Worm (Caenorhabditis elegans): ENCODE measurements around the gene C01G5.25.

DNA sequence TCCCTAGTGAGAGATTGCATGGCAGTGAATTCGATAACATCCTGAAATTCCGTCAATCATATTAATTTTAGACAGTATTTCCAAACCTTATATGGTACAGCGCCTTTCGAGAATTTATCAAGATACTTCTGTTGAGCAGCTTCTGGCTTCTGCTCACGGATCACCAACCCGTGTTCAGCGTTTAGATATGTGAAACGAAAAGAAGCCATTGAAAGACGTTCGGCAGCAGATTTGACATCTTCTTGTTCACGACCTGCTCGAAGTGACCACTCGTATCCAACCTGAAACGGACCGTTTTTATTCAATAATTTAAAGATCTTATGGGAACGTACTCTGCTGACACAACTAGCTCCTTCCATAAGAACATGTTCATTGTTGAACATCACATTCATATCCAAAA is 40.2 kb downstream of the C01G5.25 start:
- TF ChIP-seq unc-62 (GFP tag; optimal IDR thresholded peaks at IDR 0.05), result no peak
- TF ChIP-seq nhr-25 (tag; optimal IDR thresholded peaks at IDR 0.05), result no peak
- no peak for TF ChIP-seq egl-27 (tag; optimal IDR thresholded peaks at IDR 0.05)
